Fruit fly (Drosophila melanogaster): Measurements from ENCODE around the gene sd.

Gene sd

DNA sequence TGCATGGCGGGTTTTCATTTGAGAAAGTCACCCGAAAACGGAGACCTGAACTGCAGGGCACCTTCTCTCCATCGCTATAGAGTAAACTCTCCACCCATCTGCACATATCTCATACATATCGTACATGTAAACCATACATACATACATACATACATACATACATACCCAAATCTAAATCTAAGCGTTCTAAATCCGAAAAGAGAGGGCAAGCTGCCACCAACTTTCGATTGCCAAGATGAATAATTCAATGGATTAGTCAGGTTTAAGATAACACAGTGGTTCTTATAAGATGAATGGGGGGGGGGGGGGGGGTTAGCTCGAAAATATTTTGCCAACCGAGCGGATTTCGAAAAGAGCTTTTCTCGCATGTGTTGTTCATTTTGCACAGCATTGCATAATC, 10.3 kb downstream of the sd start:
- TF ChIP-seq PHDP (tag; optimal IDR thresholded peaks at IDR 0.05) (no peak), CG6689 (GFP tag; IDR thresholded peaks at IDR 0.05) (no peak), run (tag; optimal IDR thresholded peaks at IDR 0.05) (no peak), sd (tag; optimal IDR thresholded peaks at IDR 0.05) (peak; percentile 21), CG8388 (GFP tag; optimal IDR thresholded peaks at IDR 0.05) (no peak), nom (GFP tag; optimal IDR thresholded peaks at IDR 0.05) (no peak), pita (GFP tag; optimal IDR thresholded peaks at IDR 0.05) (no peak), toy (GFP tag; IDR thresholded peaks at IDR 0.05) (no peak), cg (GFP tag; optimal IDR thresholded peaks at IDR 0.05) (peak; percentile 58), Dip3 (GFP tag; optimal IDR thresholded peaks at IDR 0.05) (no peak), CG8944 (GFP tag; optimal IDR thresholded peaks at IDR 0.05) (no peak), Jarid2 (GFP tag; optimal IDR thresholded peaks at IDR 0.05) (no peak), CG11093 (GFP tag; IDR thresholded peaks at IDR 0.05) (no peak), jumu (GFP tag; optimal IDR thresholded peaks at IDR 0.05) (no peak), HmgD (GFP tag; optimal IDR thresholded peaks at IDR 0.05) (no peak), Vsx1 (GFP tag; optimal IDR thresholded peaks at IDR 0.05) (no peak), Blimp-1 (GFP tag; optimal IDR thresholded peaks at IDR 0.05) (peak; percentile 73), Nf-YC (tag; optimal IDR thresholded peaks at IDR 0.05) (no peak), CG6813 (GFP tag; optimal IDR thresholded peaks at IDR 0.05) (no peak), z (GFP tag; IDR thresholded peaks at IDR 0.05) (no peak), CG1603 (tag; optimal IDR thresholded peaks at IDR 0.05) (no peak), CG8359 (GFP tag; optimal IDR thresholded peaks at IDR 0.05; ENCODE audit: borderline replicate concordance) (no peak), CG4707 (GFP tag; optimal IDR thresholded peaks at IDR 0.05) (no peak), CG12104 (GFP tag; optimal IDR thresholded peaks at IDR 0.05) (no peak), pan (optimal IDR thresholded peaks at IDR 0.05) (no peak), pan (GFP tag; optimal IDR thresholded peaks at IDR 0.05 in 1 of 2, IDR thresholded peaks at IDR 0.05 in 1 of 2) (no peak), sens-2 (GFP tag; IDR thresholded peaks at IDR 0.05) (no peak)

DNA sequence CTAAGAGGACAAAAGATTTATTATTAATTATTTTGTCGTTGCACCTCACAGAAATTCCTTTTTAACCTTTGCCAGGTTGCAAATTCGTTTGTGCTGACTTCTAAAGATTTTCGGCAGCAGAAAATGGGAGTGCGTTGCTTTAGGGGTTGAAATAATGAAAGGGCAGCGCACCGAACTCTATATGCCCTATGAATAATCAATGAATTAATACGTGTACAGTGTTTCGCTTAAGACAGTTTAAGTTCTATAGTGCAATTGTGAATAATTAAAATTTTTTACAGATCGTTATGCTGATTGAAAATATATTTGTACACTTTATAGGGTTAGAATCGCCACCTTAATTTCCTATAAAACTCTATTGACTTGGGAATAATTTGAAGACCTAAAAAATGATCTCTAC, 12.0 kb downstream of the sd start:
- TF ChIP-seq row (GFP tag; IDR thresholded peaks at IDR 0.05) (peak; percentile 35; the same call in 1 of the 3 replicates), CG18476 (GFP tag; optimal IDR thresholded peaks at IDR 0.05) (no peak), Atf3 (GFP tag; optimal IDR thresholded peaks at IDR 0.05) (no peak), CG18262 (tag; optimal IDR thresholded peaks at IDR 0.05) (peak; percentile 13), Med (GFP tag) (peak; percentile 58), CG1529 (GFP tag; optimal IDR thresholded peaks at IDR 0.05) (no peak), sens (GFP tag) (peak; percentile 53), D19A (tag; optimal IDR thresholded peaks at IDR 0.05) (peak; percentile 98), MESR4 (GFP tag; optimal IDR thresholded peaks at IDR 0.05) (no peak), crp (GFP tag; optimal IDR thresholded peaks at IDR 0.05) (no peak)

DNA sequence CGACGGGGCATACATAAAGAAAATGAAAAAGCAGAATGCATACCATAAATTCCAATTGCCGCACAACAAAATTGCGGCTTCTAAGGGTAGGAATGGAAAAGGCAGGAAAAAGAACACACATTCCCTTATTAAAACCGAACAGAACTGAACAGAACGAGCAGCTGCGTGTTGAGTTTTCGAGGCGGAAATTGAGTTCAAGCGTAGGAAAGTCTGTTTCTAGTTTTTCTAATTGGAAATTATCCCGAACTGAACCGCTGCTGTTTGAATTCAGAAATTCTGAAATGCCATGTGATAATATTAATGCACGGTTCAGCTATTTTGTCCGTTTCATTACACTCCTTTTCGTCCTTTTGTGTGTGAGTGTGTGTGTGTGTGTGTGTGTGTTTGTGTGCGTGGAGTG, 12.7 kb downstream of the sd start:
- TF ChIP-seq Elba2 (GFP tag; optimal IDR thresholded peaks at IDR 0.05): peak; percentile 78
- TF ChIP-seq Atf-2 (GFP tag; optimal IDR thresholded peaks at IDR 0.05): no peak
- TF ChIP-seq insv (GFP tag; optimal IDR thresholded peaks at IDR 0.05): peak; percentile 46 to 94
- TF ChIP-seq cg (GFP tag; optimal IDR thresholded peaks at IDR 0.05): peak; percentile 60
- peak; percentile 95 for TF ChIP-seq sd (tag; optimal IDR thresholded peaks at IDR 0.05)
- TF ChIP-seq CG2199 (GFP tag; IDR thresholded peaks at IDR 0.05): peak; percentile 62; the same call in 2 of the 3 replicates
- TF ChIP-seq sug (tag; optimal IDR thresholded peaks at IDR 0.05): no peak
- TF ChIP-seq nerfin-1 (tag; optimal IDR thresholded peaks at IDR 0.05): peak; percentile 95
- TF ChIP-seq pros (GFP tag; optimal IDR thresholded peaks at IDR 0.05): peak; percentile 94
- TF ChIP-seq CG17612 (GFP tag; IDR thresholded peaks at IDR 0.05): no peak
